Worm (Caenorhabditis elegans) whole organism, midembryonic: ENCODE results near the gene srx-104.

Experiments used
- klf-2 ChIP-seq: fragments of 200-800 bp; sonication (Bioruptor generic); conservative IDR thresholded peaks from 2 replicates; pipeline ENCODE4 v1.3.6; 2022; ENCODE audit warnings: missing genetic modification reagents, missing genetic modification characterization, missing compliant biosample characterization
- med-1 ChIP-seq: sonication (generic microtip); optimal IDR thresholded peaks from 2 replicates; lab custom pipeline; 2017; ENCODE audit warnings: missing genetic modification characterization, mild to moderate bottlenecking, missing compliant biosample characterization, antibody characterized with exemption, missing genetic modification reagents; ENCODE audit not compliant: insufficient read depth
- tab-1 ChIP-seq: fragments of 200-800 bp; sonication (Bioruptor generic); IDR thresholded peaks from 2 replicates; pipeline ENCODE4 v1.3.6; 2022; ENCODE audit warnings: missing genetic modification characterization, missing compliant biosample characterization
- ztf-23 ChIP-seq: fragments of 200-800 bp; sonication (Bioruptor generic); IDR thresholded peaks from 2 replicates; pipeline ENCODE4 v1.3.6; 2022; ENCODE audit warnings: missing genetic modification reagents, missing genetic modification characterization, missing compliant biosample characterization
- ztf-29 ChIP-seq: fragments of 200-800 bp; sonication (Bioruptor generic); IDR thresholded peaks from 2 replicates; pipeline ENCODE4 v1.3.6; 2022; ENCODE audit warnings: missing genetic modification reagents, missing genetic modification characterization, missing compliant biosample characterization

DNA sequence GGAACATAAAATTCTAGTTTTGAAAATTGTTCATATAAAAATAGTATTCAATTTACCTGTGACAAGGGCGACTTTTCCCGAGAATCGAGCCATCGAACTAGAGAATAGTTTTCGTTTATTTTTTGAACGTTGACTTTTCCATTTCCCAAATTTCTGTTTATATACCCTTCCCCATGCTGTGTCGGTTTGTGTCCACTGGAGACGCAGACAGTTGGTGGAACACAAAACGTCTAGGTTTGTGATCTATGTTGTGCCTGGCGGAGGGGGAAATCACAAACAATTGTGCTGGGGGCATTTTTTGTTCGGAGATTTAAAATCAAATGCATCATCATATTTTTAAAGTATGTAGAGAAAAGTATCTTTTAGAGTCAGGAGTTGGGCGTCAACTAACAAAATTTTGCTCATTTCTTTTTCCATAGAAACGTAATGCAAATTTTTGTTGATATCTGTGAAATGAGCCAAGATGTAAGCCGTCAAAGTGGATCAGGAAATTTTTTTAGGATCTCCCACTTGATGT lies 44.3 kb upstream of the srx-104 start, which contains the start of gene nta-1:
- TF ChIP-seq ztf-23 (GFP tag; lab: Robert Waterston, UW) (no peak), klf-2 (GFP tag; lab: Robert Waterston, UW) (no peak), med-1 (GFP tag; lab: Kevin White, UChicago) (no peak), ztf-29 (GFP tag; lab: Robert Waterston, UW) (no peak), tab-1 (GFP tag; lab: Robert Waterston, UW) (no peak)
